Fruit fly (Drosophila melanogaster): Measurements from ENCODE around the gene Vta1.

DNA sequence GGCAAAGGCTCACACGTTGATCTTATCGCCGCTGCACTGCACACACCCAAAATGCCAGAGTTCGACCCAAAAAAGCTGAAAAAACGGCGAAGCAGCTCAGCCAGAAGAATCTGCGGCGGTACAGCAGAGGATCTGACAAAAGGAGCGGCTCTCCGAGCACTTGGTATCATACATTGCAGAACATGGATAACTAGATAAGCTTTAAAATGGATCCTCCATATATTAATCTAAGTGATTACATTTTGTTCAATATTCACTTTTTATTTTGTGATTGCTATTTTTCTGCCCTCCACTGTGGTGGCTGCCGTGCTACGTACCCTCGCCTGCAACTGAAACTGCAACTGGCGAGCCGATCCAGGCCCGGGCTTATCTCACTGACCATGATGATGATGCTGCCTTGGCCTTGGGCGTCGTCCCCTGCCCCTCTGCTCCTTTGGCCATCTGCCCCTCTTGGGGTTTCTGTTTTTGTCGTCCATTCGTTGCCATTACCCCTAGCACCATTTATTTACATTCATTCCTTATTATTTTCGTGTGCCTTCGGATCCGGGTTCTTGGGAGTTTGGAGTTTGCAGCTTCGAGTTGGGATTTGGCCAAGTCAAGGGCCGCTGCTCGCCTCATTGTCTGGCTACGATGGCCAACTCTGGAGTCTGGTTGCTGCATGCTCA is 39.6 kb upstream of the Vta1 start:
- TF ChIP-seq h (optimal IDR thresholded peaks at IDR 0.05) (no peak), Myc (optimal IDR thresholded peaks at IDR 0.05) (no peak)

Measured in Kc167 (cell line).